Fruit fly (Drosophila melanogaster) whole organism, embryonic: Measurements from ENCODE around the gene CG43813.

Source experiments
- Ada2b ChIP-seq: fragments of 200-800 bp; sonication (Bioruptor generic); IDR thresholded peaks from 2 replicates; pipeline ENCODE4 v1.3.6; 2022; ENCODE audit warnings: missing biosample characterization, missing genetic modification characterization
- Bteb2 ChIP-seq: fragments of 200-800 bp; sonication (Bioruptor generic); optimal IDR thresholded peaks from 2 replicates; lab custom pipeline; 2016; ENCODE audit warnings: missing biosample characterization, missing genetic modification characterization
- CG10274 ChIP-seq: fragments of 200-800 bp; sonication (Bioruptor generic); optimal IDR thresholded peaks from 3 replicates; lab custom pipeline; 2017; ENCODE audit warnings: missing biosample characterization, mild to moderate bottlenecking, missing genetic modification characterization
- CG11398 ChIP-seq: fragments of 200-800 bp; sonication (Bioruptor generic); optimal IDR thresholded peaks from 2 replicates; lab custom pipeline; 2016; ENCODE audit warnings: missing biosample characterization, missing genetic modification characterization
- CG12744 ChIP-seq: fragments of 200-800 bp; sonication (Bioruptor generic); optimal IDR thresholded peaks from 2 replicates; lab custom pipeline; 2016; ENCODE audit warnings: missing biosample characterization, missing genetic modification characterization
- CG14050 ChIP-seq: fragments of 200-800 bp; sonication (Bioruptor generic); IDR thresholded peaks from 3 replicates; pipeline ENCODE4 v1.3.6; 2022; ENCODE audit warnings: missing biosample characterization, missing genetic modification characterization
- CG14860 ChIP-seq: fragments of 200-800 bp; sonication (Bioruptor generic); IDR thresholded peaks from 3 replicates; pipeline ENCODE4 v1.3.6; 2022; ENCODE audit warnings: missing biosample characterization, missing genetic modification characterization; ENCODE audit not compliant: partially characterized antibody
- CG15479 ChIP-seq: fragments of 200-800 bp; sonication (Bioruptor generic); optimal IDR thresholded peaks from 3 replicates; lab custom pipeline; 2019; ENCODE audit warnings: missing biosample characterization, mild to moderate bottlenecking, missing genetic modification characterization, moderate library complexity
- CG15514 ChIP-seq: fragments of 200-800 bp; sonication (Bioruptor generic); optimal IDR thresholded peaks from 3 replicates; lab custom pipeline; 2017; ENCODE audit warnings: missing biosample characterization, missing genetic modification characterization, mild to moderate bottlenecking, moderate library complexity, missing genetic modification reagents
- CG1603 ChIP-seq: fragments of 200-800 bp; sonication (Bioruptor generic); optimal IDR thresholded peaks from 2 replicates; lab custom pipeline; 2019; ENCODE audit warnings: missing biosample characterization, mild to moderate bottlenecking, missing genetic modification characterization, moderate library complexity
- CG17359 ChIP-seq: fragments of 200-800 bp; sonication (Bioruptor generic); optimal IDR thresholded peaks from 3 replicates; lab custom pipeline; 2018; ENCODE audit warnings: missing biosample characterization, mild to moderate bottlenecking, missing genetic modification characterization, moderate library complexity
- CG17385 ChIP-seq: fragments of 200-800 bp; sonication (Bioruptor generic); optimal IDR thresholded peaks from 3 replicates; lab custom pipeline; 2018; ENCODE audit warnings: missing biosample characterization, mild to moderate bottlenecking, missing genetic modification characterization
- CG17612 ChIP-seq: fragments of 200-800 bp; sonication (Bioruptor generic); IDR thresholded peaks from 2 replicates; pipeline ENCODE4 v1.3.6; 2022; ENCODE audit warnings: missing biosample characterization, missing genetic modification characterization
- CG1792 ChIP-seq: fragments of 200-800 bp; sonication (Bioruptor generic); optimal IDR thresholded peaks from 2 replicates; lab custom pipeline; 2016; ENCODE audit warnings: missing biosample characterization, missing genetic modification characterization
- CG2678 ChIP-seq: fragments of 200-800 bp; sonication (Bioruptor generic); optimal IDR thresholded peaks from 3 replicates; lab custom pipeline; 2019; ENCODE audit warnings: missing biosample characterization, mild to moderate bottlenecking, missing genetic modification characterization, moderate library complexity
- CG3281 ChIP-seq: fragments of 200-800 bp; sonication (Bioruptor generic); optimal IDR thresholded peaks from 3 replicates; lab custom pipeline; 2017; ENCODE audit warnings: missing biosample characterization, mild to moderate bottlenecking, missing genetic modification characterization
- CG4820 ChIP-seq: fragments of 200-800 bp; sonication (Bioruptor generic); optimal IDR thresholded peaks from 3 replicates; lab custom pipeline; 2016; ENCODE audit warnings: missing biosample characterization, missing genetic modification characterization
- Dip2 ChIP-seq: fragments of 200-800 bp; sonication (Bioruptor generic); IDR thresholded peaks from 2 replicates; pipeline ENCODE4 v1.3.6; 2022; ENCODE audit warnings: missing biosample characterization, missing genetic modification characterization
- Ets97D ChIP-seq: fragments of 200-800 bp; sonication (Bioruptor generic); optimal IDR thresholded peaks from 3 replicates; lab custom pipeline; 2016; ENCODE audit warnings: missing biosample characterization, missing genetic modification characterization
- Hey ChIP-seq: fragments of 200-800 bp; sonication (Bioruptor generic); optimal IDR thresholded peaks from 3 replicates; lab custom pipeline; 2018; ENCODE audit warnings: missing biosample characterization, mild to moderate bottlenecking, missing genetic modification characterization
- Hmr ChIP-seq: fragments of 200-800 bp; sonication (Bioruptor generic); optimal IDR thresholded peaks from 3 replicates; lab custom pipeline; 2017; ENCODE audit warnings: mild to moderate bottlenecking, missing biosample characterization, missing genetic modification reagents, missing genetic modification characterization
- Hmx ChIP-seq: fragments of 200-800 bp; sonication (Bioruptor generic); optimal IDR thresholded peaks from 2 replicates; lab custom pipeline; 2016; ENCODE audit warnings: missing biosample characterization, missing genetic modification characterization
- Hr3 ChIP-seq: fragments of 200-800 bp; sonication (Bioruptor generic); optimal IDR thresholded peaks from 3 replicates; lab custom pipeline; 2016; ENCODE audit warnings: missing biosample characterization, missing genetic modification characterization
- Kr ChIP-seq: fragments of 200-800 bp; sonication (Bioruptor generic); optimal IDR thresholded peaks from 2 replicates; lab custom pipeline; 2017; ENCODE audit warnings: missing biosample characterization, mild to moderate bottlenecking, missing genetic modification characterization
- Mad ChIP-seq: fragments of 200-800 bp; sonication (Bioruptor generic); optimal IDR thresholded peaks from 2 replicates; lab custom pipeline; 2016; ENCODE audit warnings: missing biosample characterization, missing genetic modification characterization
- Oli ChIP-seq: fragments of 200-800 bp; sonication (Bioruptor generic); optimal IDR thresholded peaks from 2 replicates; lab custom pipeline; 2018; ENCODE audit warnings: missing biosample characterization, mild to moderate bottlenecking, missing genetic modification characterization, moderate library complexity
- Optix ChIP-seq: fragments of 200-800 bp; sonication (Bioruptor generic); IDR thresholded peaks from 3 replicates; pipeline ENCODE4 v1.3.6; 2022; ENCODE audit warnings: missing biosample characterization, missing genetic modification characterization
- PHDP ChIP-seq: fragments of 200-800 bp; sonication (Bioruptor generic); optimal IDR thresholded peaks from 3 replicates; lab custom pipeline; 2018; ENCODE audit warnings: missing biosample characterization, mild to moderate bottlenecking, missing genetic modification characterization, moderate library complexity
- Pdp1 ChIP-seq, 2 experiments: fragments of 200-800 bp; sonication (Bioruptor generic); optimal IDR thresholded peaks; 3 replicates each; lab custom pipeline; 2016; ENCODE audit warnings: missing biosample characterization in 2 of 2, missing genetic modification characterization in 2 of 2, mild to moderate bottlenecking in 1 of 2, moderate library complexity in 1 of 2
- Spps ChIP-seq: fragments of 200-800 bp; sonication (Bioruptor generic); optimal IDR thresholded peaks from 2 replicates; lab custom pipeline; 2018; ENCODE audit warnings: missing biosample characterization, mild to moderate bottlenecking, missing genetic modification characterization
- bigmax ChIP-seq: fragments of 200-800 bp; sonication (Bioruptor generic); optimal IDR thresholded peaks from 2 replicates; lab custom pipeline; 2018; ENCODE audit warnings: missing biosample characterization, mild to moderate bottlenecking, missing genetic modification characterization
- chn ChIP-seq: fragments of 200-800 bp; sonication (Bioruptor generic); optimal IDR thresholded peaks from 2 replicates; lab custom pipeline; 2016; ENCODE audit warnings: missing biosample characterization, missing genetic modification characterization
- crc ChIP-seq: fragments of 200-800 bp; sonication (Bioruptor generic); optimal IDR thresholded peaks from 2 replicates; lab custom pipeline; 2016; ENCODE audit warnings: missing biosample characterization, missing genetic modification characterization
- dmrt99B ChIP-seq: fragments of 200-800 bp; sonication (Bioruptor generic); optimal IDR thresholded peaks from 2 replicates; lab custom pipeline; 2018; ENCODE audit warnings: missing biosample characterization, mild to moderate bottlenecking, missing genetic modification characterization, moderate library complexity
- dysf ChIP-seq: fragments of 200-800 bp; sonication (Bioruptor generic); IDR thresholded peaks from 3 replicates; pipeline ENCODE4 v1.3.6; 2022; ENCODE audit warnings: missing biosample characterization, missing genetic modification characterization
- fd3F ChIP-seq: fragments of 200-800 bp; sonication (Bioruptor generic); optimal IDR thresholded peaks from 2 replicates; lab custom pipeline; 2018; ENCODE audit warnings: missing biosample characterization, mild to moderate bottlenecking, missing genetic modification characterization, moderate library complexity
- fru ChIP-seq: fragments of >200 bp; optimal IDR thresholded peaks from 2 replicates; lab custom pipeline; 2017
- gcm2 ChIP-seq: fragments of 200-800 bp; sonication (Bioruptor generic); optimal IDR thresholded peaks from 2 replicates; lab custom pipeline; 2016; ENCODE audit warnings: missing biosample characterization, missing genetic modification characterization
- grn ChIP-seq: fragments of 200-800 bp; sonication (Bioruptor generic); optimal IDR thresholded peaks from 3 replicates; lab custom pipeline; 2017; ENCODE audit warnings: missing biosample characterization, missing genetic modification characterization
- her ChIP-seq: fragments of 200-800 bp; sonication (Bioruptor generic); optimal IDR thresholded peaks from 2 replicates; lab custom pipeline; 2016; ENCODE audit warnings: missing biosample characterization, missing genetic modification characterization
- jigr1 ChIP-seq: fragments of 200-800 bp; sonication (Bioruptor generic); IDR thresholded peaks from 3 replicates; pipeline ENCODE4 v1.3.6; 2022; ENCODE audit warnings: missing biosample characterization, missing genetic modification characterization
- lab ChIP-seq: fragments of 200-800 bp; sonication (Bioruptor generic); optimal IDR thresholded peaks from 3 replicates; lab custom pipeline; 2017; ENCODE audit warnings: missing biosample characterization, missing genetic modification characterization, mild to moderate bottlenecking, moderate library complexity, missing genetic modification reagents
- mld ChIP-seq: fragments of 200-800 bp; sonication (Bioruptor generic); IDR thresholded peaks from 3 replicates; pipeline ENCODE4 v1.3.6; 2022; ENCODE audit warnings: missing biosample characterization, missing genetic modification characterization; ENCODE audit not compliant: partially characterized antibody
- p53 ChIP-seq: fragments of 200-800 bp; sonication (Bioruptor generic); optimal IDR thresholded peaks from 2 replicates; lab custom pipeline; 2016; ENCODE audit warnings: missing biosample characterization, missing genetic modification characterization
- pum ChIP-seq: fragments of 200-800 bp; sonication (Bioruptor generic); optimal IDR thresholded peaks from 2 replicates; lab custom pipeline; 2016; ENCODE audit warnings: missing biosample characterization, missing genetic modification characterization
- ranshi ChIP-seq: fragments of 200-800 bp; sonication (Bioruptor generic); IDR thresholded peaks from 2 replicates; pipeline ENCODE4 v1.3.6; 2022; ENCODE audit warnings: missing biosample characterization, missing genetic modification characterization
- row ChIP-seq: fragments of 200-800 bp; sonication (Bioruptor generic); IDR thresholded peaks from 3 replicates; pipeline ENCODE4 v1.3.6; 2022; ENCODE audit warnings: missing biosample characterization, missing genetic modification characterization
- run ChIP-seq: fragments of 200-800 bp; sonication (Bioruptor generic); optimal IDR thresholded peaks from 3 replicates; lab custom pipeline; 2018; ENCODE audit warnings: missing biosample characterization, mild to moderate bottlenecking, missing genetic modification characterization
- sug ChIP-seq: fragments of 200-800 bp; optimal IDR thresholded peaks from 2 replicates; lab custom pipeline; 2019; ENCODE audit warnings: missing biosample characterization, mild to moderate bottlenecking, missing genetic modification characterization, moderate library complexity
- tap ChIP-seq: fragments of 200-800 bp; optimal IDR thresholded peaks from 3 replicates; lab custom pipeline; 2019; ENCODE audit warnings: missing biosample characterization, mild to moderate bottlenecking, missing genetic modification characterization, moderate library complexity
- zf30C ChIP-seq: fragments of 200-800 bp; sonication (Bioruptor generic); optimal IDR thresholded peaks from 3 replicates; lab custom pipeline; 2018; ENCODE audit warnings: missing biosample characterization, mild to moderate bottlenecking, missing genetic modification characterization

The CG43813 gene

dm6 chr2L:12363206-12363605 is 19.1 kb upstream of the CG43813 start (continued):
- TF ChIP-seq zf30C (GFP tag; lab: Kevin White, UChicago) = no peak
- no peak for TF ChIP-seq Spps (tag; lab: Kevin White, UChicago)
- TF ChIP-seq CG14860 = no peak
- peak; percentile 13 for TF ChIP-seq Ets97D
- peak in 1 of 2 experiments; percentile 35 for TF ChIP-seq Pdp1 (GFP tag; optimal IDR thresholded peaks at IDR 0.05; lab: Kevin White, UChicago)
- TF ChIP-seq jigr1 = no peak
- no peak for TF ChIP-seq grn (GFP tag; lab: Kevin White, UChicago)
- no peak for TF ChIP-seq CG17359 (tag; lab: Kevin White, UChicago)
- no peak for TF ChIP-seq dysf (GFP tag; lab: Robert Waterston, UW)
- no peak for TF ChIP-seq her (GFP tag; lab: Kevin White, UChicago)
- no peak for TF ChIP-seq fru
- TF ChIP-seq Kr (GFP tag; lab: Kevin White, UChicago) = no peak
- TF ChIP-seq CG4820 (GFP tag; lab: Kevin White, UChicago) = no peak
- no peak for TF ChIP-seq CG11398 (GFP tag; lab: Kevin White, UChicago)
- TF ChIP-seq Hmx (GFP tag; lab: Kevin White, UChicago) = no peak
- no peak for TF ChIP-seq CG17385 (GFP tag; lab: Kevin White, UChicago)

dm6 chr2L:12356141-12356540 is 12.1 kb upstream of the CG43813 start, which contains the start of gene CG17010:
CG17010 (plus strand) TSS chr2L:12356441.
- TF ChIP-seq CG17612 = no peak
- no peak for TF ChIP-seq CG15479 (GFP tag; lab: Kevin White, UChicago)
- no peak for TF ChIP-seq sug (tag; lab: Kevin White, UChicago)
- TF ChIP-seq Dip2 (GFP tag; lab: Robert Waterston, UW) = no peak
- TF ChIP-seq Mad = no peak
- TF ChIP-seq pum (GFP tag; lab: Kevin White, UChicago) = no peak
- TF ChIP-seq fd3F = no peak
- TF ChIP-seq bigmax (GFP tag; lab: Kevin White, UChicago) = no peak
- no peak for TF ChIP-seq Hey

DNA sequence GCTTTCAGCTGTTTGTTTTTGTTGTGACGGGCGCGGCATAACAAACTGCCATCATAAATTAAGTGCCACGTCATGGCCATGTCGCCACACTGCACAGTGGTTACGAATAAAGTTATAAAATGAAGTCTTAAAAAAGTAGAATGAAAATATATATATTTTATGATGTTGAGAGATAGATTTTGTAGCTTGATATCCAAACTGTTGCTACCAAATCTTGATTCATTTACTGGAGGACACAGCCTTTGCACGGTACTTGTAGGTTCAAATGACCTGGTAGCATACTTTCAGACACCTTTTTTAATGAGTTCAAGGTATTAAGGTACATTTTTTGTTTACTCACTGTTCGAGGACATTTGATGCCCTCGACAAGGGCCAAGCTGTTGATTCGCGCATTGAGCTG is 9.9 kb upstream of the CG43813 start:
- TF ChIP-seq CG14050 = no peak
- TF ChIP-seq Hmr (GFP tag; lab: Kevin White, UChicago) = peak; percentile 18
- no peak for TF ChIP-seq run (tag; lab: Kevin White, UChicago)
- TF ChIP-seq Ada2b (GFP tag; lab: Robert Waterston, UW) = peak; percentile 33; the same call in 1 of the 2 replicates
- TF ChIP-seq CG15514 (GFP tag; lab: Kevin White, UChicago) = peak; percentile 8
- TF ChIP-seq dmrt99B = peak; percentile 42
- TF ChIP-seq Hr3 (GFP tag; lab: Kevin White, UChicago) = no peak
- 0 out of 2 replicates have a peak, but pooled peaks have one; percentile 23 for TF ChIP-seq ranshi (GFP tag; lab: Robert Waterston, UW)
- TF ChIP-seq CG10274 = no peak
- peak; percentile 14 for TF ChIP-seq CG1603
- TF ChIP-seq chn (GFP tag; lab: Kevin White, UChicago) = no peak
- peak; percentile 23 for TF ChIP-seq PHDP
- peak; percentile 39 for TF ChIP-seq Oli (tag; lab: Kevin White, UChicago)
- no peak for TF ChIP-seq Optix
- no peak for TF ChIP-seq mld
- TF ChIP-seq p53 (GFP tag; lab: Kevin White, UChicago) = no peak
- TF ChIP-seq CG12744 (GFP tag; lab: Kevin White, UChicago) = no peak
- peak; percentile 35; the same call in 1 of the 3 replicates for TF ChIP-seq row (GFP tag; lab: Robert Waterston, UW)
- TF ChIP-seq crc (GFP tag; lab: Kevin White, UChicago) = no peak
- peak; percentile 18 for TF ChIP-seq CG3281 (GFP tag; lab: Kevin White, UChicago)
- TF ChIP-seq CG1792 = no peak
- TF ChIP-seq CG2678 = peak; percentile 45
- peak; percentile 49 for TF ChIP-seq lab (GFP tag; lab: Kevin White, UChicago)
- TF ChIP-seq gcm2 = no peak
- TF ChIP-seq tap (tag; lab: Kevin White, UChicago) = no peak
- no peak for TF ChIP-seq Bteb2
